Fruit fly (Drosophila melanogaster) whole organism, embryonic: ENCODE measurements around the gene CG3036.

ENCODE experiments used
- Antp ChIP-seq: fragments of 200-800 bp; sonication (Bioruptor generic); optimal IDR thresholded peaks from 3 replicates; lab custom pipeline; 2016; ENCODE audit warnings: missing biosample characterization, missing genetic modification characterization
- Awh ChIP-seq: fragments of 200-800 bp; sonication (Bioruptor generic); IDR thresholded peaks from 2 replicates; pipeline ENCODE4, ENCODE4 v1.3.6; 2022; ENCODE audit warnings: missing biosample characterization, missing genetic modification characterization
- CG12104 ChIP-seq: fragments of 200-800 bp; sonication (Bioruptor generic); optimal IDR thresholded peaks from 3 replicates; lab custom pipeline; 2016; ENCODE audit warnings: missing biosample characterization, missing genetic modification characterization
- CG15696 ChIP-seq: fragments of 200-800 bp; sonication (Bioruptor generic); optimal IDR thresholded peaks from 2 replicates; lab custom pipeline; 2019; ENCODE audit warnings: missing biosample characterization, mild to moderate bottlenecking, missing genetic modification characterization, moderate library complexity
- CG1602 ChIP-seq: fragments of 200-800 bp; sonication (Bioruptor generic); optimal IDR thresholded peaks from 3 replicates; lab custom pipeline; 2016; ENCODE audit warnings: missing biosample characterization, missing genetic modification characterization
- CG16815 ChIP-seq: fragments of 200-800 bp; sonication (Bioruptor generic); optimal IDR thresholded peaks from 3 replicates; lab custom pipeline; 2017; ENCODE audit warnings: missing biosample characterization, mild to moderate bottlenecking, missing genetic modification characterization
- CG17568 ChIP-seq: fragments of 200-800 bp; sonication (Bioruptor generic); optimal IDR thresholded peaks from 2 replicates; lab custom pipeline; 2018; ENCODE audit warnings: missing biosample characterization, mild to moderate bottlenecking, missing genetic modification characterization, moderate library complexity
- CG2120 ChIP-seq: fragments of 200-800 bp; sonication (Bioruptor generic); optimal IDR thresholded peaks from 3 replicates; lab custom pipeline; 2016; ENCODE audit warnings: missing biosample characterization, missing genetic modification characterization
- CG31388 ChIP-seq: fragments of 200-800 bp; sonication (Bioruptor generic); optimal IDR thresholded peaks from 2 replicates; lab custom pipeline; 2016; ENCODE audit warnings: missing biosample characterization, missing genetic modification characterization
- CG3163 ChIP-seq: fragments of 200-800 bp; sonication (Bioruptor generic); optimal IDR thresholded peaks from 3 replicates; lab custom pipeline; 2016; ENCODE audit warnings: missing biosample characterization, missing genetic modification characterization
- CG4707 ChIP-seq: fragments of 200-800 bp; sonication (Bioruptor generic); optimal IDR thresholded peaks from 2 replicates; lab custom pipeline; 2018; ENCODE audit warnings: missing biosample characterization, mild to moderate bottlenecking, missing genetic modification characterization, moderate library complexity
- CG6254 ChIP-seq: fragments of 200-800 bp; sonication (Bioruptor generic); optimal IDR thresholded peaks from 3 replicates; lab custom pipeline; 2017; ENCODE audit warnings: mild to moderate bottlenecking, missing biosample characterization, missing genetic modification reagents, missing genetic modification characterization
- CG6854 ChIP-seq: fragments of 200-800 bp; sonication (Bioruptor generic); optimal IDR thresholded peaks from 3 replicates; lab custom pipeline; 2017; ENCODE audit warnings: missing biosample characterization, mild to moderate bottlenecking, missing genetic modification characterization
- CG7357 ChIP-seq: fragments of 200-800 bp; sonication (Bioruptor generic); IDR thresholded peaks from 3 replicates; pipeline ENCODE4 v1.3.6; 2022; ENCODE audit warnings: missing biosample characterization, missing genetic modification characterization
- CG7556 ChIP-seq: fragments of 200-800 bp; sonication (Bioruptor generic); optimal IDR thresholded peaks from 2 replicates; lab custom pipeline; 2017; ENCODE audit warnings: missing biosample characterization, mild to moderate bottlenecking, missing genetic modification characterization
- CG8359 ChIP-seq: fragments of 200-800 bp; sonication (Bioruptor generic); optimal IDR thresholded peaks from 2 replicates; lab custom pipeline; 2017; ENCODE audit warnings: missing biosample characterization, mild to moderate bottlenecking, missing genetic modification characterization, borderline replicate concordance
- CG8765 ChIP-seq: fragments of 200-800 bp; sonication (Bioruptor generic); IDR thresholded peaks from 2 replicates; pipeline ENCODE4 v1.3.6; 2022; ENCODE audit warnings: missing biosample characterization, missing genetic modification characterization
- CG8944 ChIP-seq: fragments of 200-800 bp; sonication (Bioruptor generic); optimal IDR thresholded peaks from 3 replicates; lab custom pipeline; 2016; ENCODE audit warnings: missing biosample characterization, missing genetic modification characterization
- CG9727 ChIP-seq: fragments of 200-800 bp; sonication (Bioruptor generic); optimal IDR thresholded peaks from 3 replicates; lab custom pipeline; 2017; ENCODE audit warnings: missing biosample characterization, mild to moderate bottlenecking, missing genetic modification characterization
- CG9817 ChIP-seq: fragments of 200-800 bp; sonication (Bioruptor generic); optimal IDR thresholded peaks from 2 replicates; lab custom pipeline; 2018; ENCODE audit warnings: missing biosample characterization, mild to moderate bottlenecking, missing genetic modification characterization, moderate library complexity
- Chrac-16 ChIP-seq: fragments of 200-800 bp; sonication (Bioruptor generic); optimal IDR thresholded peaks from 3 replicates; lab custom pipeline; 2016; ENCODE audit warnings: missing biosample characterization, missing genetic modification characterization
- Dll ChIP-seq: fragments of 200-800 bp; sonication (Bioruptor generic); IDR thresholded peaks from 4 replicates; pipeline ENCODE4 v1.3.6; 2022; ENCODE audit warnings: missing biosample characterization, missing genetic modification characterization; ENCODE audit not compliant: partially characterized antibody
- Doc3 ChIP-seq: fragments of 200-800 bp; sonication (Bioruptor generic); IDR thresholded peaks from 3 replicates; pipeline ENCODE4 v1.3.6; 2022; ENCODE audit warnings: missing biosample characterization, missing genetic modification characterization; ENCODE audit not compliant: partially characterized antibody
- E2f1 ChIP-seq: fragments of 200-800 bp; sonication (Bioruptor generic); IDR thresholded peaks from 2 replicates; pipeline ENCODE4 v1.3.6; 2022; ENCODE audit warnings: missing biosample characterization, missing genetic modification characterization
- Fer3 ChIP-seq: fragments of 200-800 bp; sonication (Bioruptor generic); optimal IDR thresholded peaks from 2 replicates; lab custom pipeline; 2018; ENCODE audit warnings: missing biosample characterization, mild to moderate bottlenecking, missing genetic modification characterization, moderate library complexity
- Gug ChIP-seq: fragments of 200-800 bp; sonication (Bioruptor generic); IDR thresholded peaks from 4 replicates; pipeline ENCODE4 v1.3.6; 2022; ENCODE audit warnings: missing biosample characterization, missing genetic modification characterization
- Hmr ChIP-seq: fragments of 200-800 bp; sonication (Bioruptor generic); optimal IDR thresholded peaks from 3 replicates; lab custom pipeline; 2017; ENCODE audit warnings: mild to moderate bottlenecking, missing biosample characterization, missing genetic modification reagents, missing genetic modification characterization
- Hmx ChIP-seq: fragments of 200-800 bp; sonication (Bioruptor generic); optimal IDR thresholded peaks from 2 replicates; lab custom pipeline; 2016; ENCODE audit warnings: missing biosample characterization, missing genetic modification characterization
- Hr39 ChIP-seq: fragments of >200 bp; optimal IDR thresholded peaks from 2 replicates; lab custom pipeline; 2017
- Hr51 ChIP-seq, 2 experiments: fragments of 200-800 bp; sonication (Bioruptor generic); optimal IDR thresholded peaks; 2 replicates in 1 of 2; 3 replicates in 1 of 2; lab custom pipeline; 2016 to 2018; ENCODE audit warnings: missing biosample characterization in 2 of 2, missing genetic modification characterization in 2 of 2, mild to moderate bottlenecking in 1 of 2, moderate library complexity in 1 of 2
- Oaz ChIP-seq: fragments of 200-800 bp; sonication (Bioruptor generic); IDR thresholded peaks from 2 replicates; pipeline ENCODE4 v1.3.6; 2022; ENCODE audit warnings: missing biosample characterization, missing genetic modification characterization
- Oli ChIP-seq: fragments of 200-800 bp; sonication (Bioruptor generic); optimal IDR thresholded peaks from 2 replicates; lab custom pipeline; 2018; ENCODE audit warnings: missing biosample characterization, mild to moderate bottlenecking, missing genetic modification characterization, moderate library complexity
- Opbp ChIP-seq: fragments of 200-800 bp; sonication (Bioruptor generic); IDR thresholded peaks from 3 replicates; pipeline ENCODE4 v1.3.6; 2022; ENCODE audit warnings: missing biosample characterization, missing genetic modification characterization; ENCODE audit not compliant: partially characterized antibody
- Rfx ChIP-seq: fragments of 200-800 bp; sonication (Bioruptor generic); IDR thresholded peaks from 2 replicates; pipeline ENCODE4 v1.3.6; 2022; ENCODE audit warnings: missing biosample characterization, missing genetic modification characterization
- Taf1 ChIP-seq: fragments of 200-800 bp; sonication (Bioruptor generic); IDR thresholded peaks from 2 replicates; pipeline ENCODE4 v1.3.6; 2022; ENCODE audit warnings: missing biosample characterization, missing genetic modification characterization
- Xbp1 ChIP-seq: fragments of 200-800 bp; sonication (Bioruptor generic); optimal IDR thresholded peaks from 3 replicates; lab custom pipeline; 2016; ENCODE audit warnings: missing biosample characterization, mild to moderate bottlenecking, missing genetic modification characterization
- ara ChIP-seq: fragments of 200-800 bp; sonication (Bioruptor generic); IDR thresholded peaks from 2 replicates; pipeline ENCODE4 v1.3.6; 2022; ENCODE audit warnings: missing biosample characterization, missing genetic modification characterization
- chif ChIP-seq, 2 experiments: fragments of 200-800 bp; sonication (Bioruptor generic); optimal IDR thresholded peaks; 3 replicates each; lab custom pipeline; 2016; ENCODE audit warnings: missing biosample characterization in 2 of 2, missing genetic modification characterization in 2 of 2
- chinmo ChIP-seq: fragments of 200-800 bp; sonication (Bioruptor generic); IDR thresholded peaks from 4 replicates; pipeline ENCODE4 v1.3.6; 2022; ENCODE audit warnings: missing biosample characterization, missing genetic modification characterization; ENCODE audit not compliant: partially characterized antibody
- crc ChIP-seq: fragments of 200-800 bp; sonication (Bioruptor generic); optimal IDR thresholded peaks from 2 replicates; lab custom pipeline; 2016; ENCODE audit warnings: missing biosample characterization, missing genetic modification characterization
- crp ChIP-seq, 2 experiments: fragments of 200-800 bp; sonication (Bioruptor generic); optimal IDR thresholded peaks; 2 replicates in 1 of 2; 3 replicates in 1 of 2; lab custom pipeline; 2017; ENCODE audit warnings: missing biosample characterization in 2 of 2, missing genetic modification characterization in 2 of 2, mild to moderate bottlenecking in 1 of 2, moderate library complexity in 1 of 2
- dan ChIP-seq: fragments of 200-800 bp; sonication (Bioruptor generic); IDR thresholded peaks from 2 replicates; pipeline ENCODE4 v1.3.6; 2022; ENCODE audit warnings: missing biosample characterization, missing genetic modification characterization
- eyg ChIP-seq: fragments of 200-800 bp; sonication (Bioruptor generic); optimal IDR thresholded peaks from 3 replicates; lab custom pipeline; 2016; ENCODE audit warnings: missing biosample characterization, missing genetic modification characterization
- fd102C ChIP-seq: fragments of 200-800 bp; sonication (Bioruptor generic); optimal IDR thresholded peaks from 2 replicates; lab custom pipeline; 2018; ENCODE audit warnings: missing biosample characterization, mild to moderate bottlenecking, missing genetic modification characterization, moderate library complexity
- h ChIP-seq: fragments of >200 bp; optimal IDR thresholded peaks from 2 replicates; lab custom pipeline; 2017
- inv ChIP-seq: fragments of 200-800 bp; sonication (Bioruptor generic); IDR thresholded peaks from 2 replicates; pipeline ENCODE4 v1.3.6; 2022; ENCODE audit warnings: missing biosample characterization, missing genetic modification characterization; ENCODE audit not compliant: partially characterized antibody
- nerfin-1 ChIP-seq: fragments of 200-800 bp; sonication (Bioruptor generic); optimal IDR thresholded peaks from 3 replicates; lab custom pipeline; 2019; ENCODE audit warnings: missing biosample characterization, mild to moderate bottlenecking, missing genetic modification characterization, moderate library complexity
- repo ChIP-seq: fragments of 200-800 bp; sonication (Bioruptor generic); optimal IDR thresholded peaks from 2 replicates; lab custom pipeline; 2016; ENCODE audit warnings: missing biosample characterization, missing genetic modification characterization
- salm ChIP-seq: fragments of 200-800 bp; sonication (Bioruptor generic); optimal IDR thresholded peaks from 2 replicates; lab custom pipeline; 2018; ENCODE audit warnings: missing biosample characterization, mild to moderate bottlenecking, missing genetic modification characterization
- sima ChIP-seq: fragments of 200-800 bp; sonication (Bioruptor generic); optimal IDR thresholded peaks from 2 replicates; lab custom pipeline; 2016; ENCODE audit warnings: missing biosample characterization, missing genetic modification characterization
- twi ChIP-seq: fragments of 200-800 bp; optimal IDR thresholded peaks from 2 replicates; lab custom pipeline; 2019; ENCODE audit warnings: missing biosample characterization, mild to moderate bottlenecking, missing genetic modification characterization, moderate library complexity

CG3036 gene

DNA sequence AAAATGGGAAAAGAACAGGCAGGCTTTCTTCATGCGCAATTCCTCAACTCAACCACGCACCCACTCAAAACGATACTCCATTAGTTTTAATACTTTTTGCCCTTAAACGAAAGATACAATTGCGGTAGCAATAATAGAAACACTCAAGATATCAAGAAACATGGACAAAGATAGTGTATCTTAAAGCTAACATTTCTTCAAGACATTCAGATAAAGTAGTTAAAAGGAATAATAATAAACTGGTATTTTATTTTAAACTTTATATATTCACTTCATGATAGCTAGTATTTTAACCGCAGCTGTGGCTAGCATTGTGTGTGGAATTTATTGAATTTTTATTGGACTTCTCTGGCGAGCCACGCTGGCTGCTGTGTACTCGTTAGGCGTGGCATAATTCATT lies 35.8 kb upstream of the CG3036 start (continued):
- no peak for TF ChIP-seq fd102C (GFP tag; lab: Kevin White, UChicago)
- peak; percentile 73 for TF ChIP-seq ara (GFP tag; lab: Robert Waterston, UW)
- no peak for TF ChIP-seq chinmo (GFP tag; lab: Robert Waterston, UW)
- peak; percentile 7 to 48 for TF ChIP-seq chif (GFP tag; optimal IDR thresholded peaks at IDR 0.05; lab: Kevin White, UChicago)
- TF ChIP-seq CG9727, result peak; percentile 48
- peak; percentile 33 for TF ChIP-seq CG15696 (tag; lab: Kevin White, UChicago)
- peak; percentile 20 for TF ChIP-seq twi (tag; lab: Kevin White, UChicago)
- TF ChIP-seq CG17568 (GFP tag; lab: Kevin White, UChicago), result peak; percentile 56
- TF ChIP-seq Taf1 (GFP tag; lab: Robert Waterston, UW), result no peak; the same call in 1 of the 2 replicates
- TF ChIP-seq Awh (GFP tag; lab: Robert Waterston, UW), result peak; percentile 61; the same call in 1 of the 2 replicates
- no peak for TF ChIP-seq Antp (GFP tag; lab: Kevin White, UChicago)
- no peak for TF ChIP-seq Hmx
- 0 out of 4 replicates have a peak, but pooled peaks have one; percentile 13 for TF ChIP-seq Gug (GFP tag; lab: Robert Waterston, UW)
- peak in 1 of 2 experiments; percentile 78 for TF ChIP-seq Hr51 (GFP tag; optimal IDR thresholded peaks at IDR 0.05; lab: Kevin White, UChicago)
- no peak for TF ChIP-seq inv (GFP tag; lab: Robert Waterston, UW)
- TF ChIP-seq CG8944 (GFP tag; lab: Kevin White, UChicago), result no peak
- peak; percentile 44 for TF ChIP-seq nerfin-1 (tag; lab: Kevin White, UChicago)
- TF ChIP-seq CG6254, result peak; percentile 50
- no peak for TF ChIP-seq crp (GFP tag; optimal IDR thresholded peaks at IDR 0.05; lab: Kevin White, UChicago)
- no peak for TF ChIP-seq crc
- TF ChIP-seq Doc3 (GFP tag; lab: Robert Waterston, UW), result no peak
- no peak for TF ChIP-seq CG31388
- TF ChIP-seq CG9817 (tag; lab: Kevin White, UChicago), result peak; percentile 9
- peak; percentile 23 for TF ChIP-seq CG6854 (GFP tag; lab: Kevin White, UChicago)
- TF ChIP-seq Opbp (GFP tag; lab: Robert Waterston, UW), result no peak
- peak; percentile 76 for TF ChIP-seq Oli
- no peak for TF ChIP-seq CG3163 (GFP tag; lab: Kevin White, UChicago)
- TF ChIP-seq Rfx, result no peak; the same call in 1 of the 2 replicates
- no peak for TF ChIP-seq Hr39 (lab: Kevin White, UChicago)
- TF ChIP-seq Hmr, result peak; percentile 64
- TF ChIP-seq eyg, result no peak
- no peak for TF ChIP-seq CG12104 (GFP tag; lab: Kevin White, UChicago)
- no peak for TF ChIP-seq sima (GFP tag; lab: Kevin White, UChicago)
- no peak for TF ChIP-seq CG8765 (GFP tag; lab: Robert Waterston, UW)
- peak; percentile 52 for TF ChIP-seq Chrac-16 (GFP tag; lab: Kevin White, UChicago)
- TF ChIP-seq dan, result no peak
- peak; percentile 66 for TF ChIP-seq CG2120
- no peak for TF ChIP-seq salm (tag; lab: Kevin White, UChicago)
- TF ChIP-seq CG1602 (GFP tag; lab: Kevin White, UChicago), result peak; percentile 49
- no peak for TF ChIP-seq repo (GFP tag; lab: Kevin White, UChicago)
- TF ChIP-seq CG7357, result peak; percentile 32; the same call in 1 of the 3 replicates
- TF ChIP-seq CG4707 (GFP tag; lab: Kevin White, UChicago), result peak; percentile 39
- peak; percentile 68 for TF ChIP-seq Fer3 (tag; lab: Kevin White, UChicago)
- TF ChIP-seq Dll (GFP tag; lab: Robert Waterston, UW), result no peak
- peak; percentile 50 for TF ChIP-seq Xbp1 (GFP tag; lab: Kevin White, UChicago)
- TF ChIP-seq CG16815 (GFP tag; lab: Kevin White, UChicago), result peak; percentile 43
- TF ChIP-seq CG7556, result peak; percentile 74
- TF ChIP-seq h (lab: Kevin White, UChicago), result no peak
- no peak for TF ChIP-seq E2f1 (GFP tag; lab: Robert Waterston, UW)
- peak; percentile 33 for TF ChIP-seq CG8359
- TF ChIP-seq Oaz (GFP tag; lab: Robert Waterston, UW), result no peak
